Worm (Caenorhabditis elegans) whole organism, L1 larva: Measurements from ENCODE around the gene Y54G2A.72.

Experiments
- C16A3.4 ChIP-seq: fragments of 150-350 bp; optimal IDR thresholded peaks from 2 replicates; lab custom pipeline; 2014; ENCODE audit warnings: missing biosample characterization, missing genetic modification characterization
- C34B4.2 ChIP-seq: sonication (generic microtip); optimal IDR thresholded peaks from 2 replicates; lab custom pipeline; 2017; ENCODE audit warnings: mild to moderate bottlenecking, missing genetic modification characterization, missing compliant biosample characterization
- Y116A8C.19 ChIP-seq: sonication (generic microtip); optimal IDR thresholded peaks from 2 replicates; lab custom pipeline; 2016; ENCODE audit warnings: missing compliant biosample characterization, missing genetic modification characterization, borderline replicate concordance
- aha-1 ChIP-seq: fragments of 150-350 bp; optimal IDR thresholded peaks from 2 replicates; lab custom pipeline; 2014; ENCODE audit warnings: missing biosample characterization, missing genetic modification characterization
- aly-2 ChIP-seq: fragments of 150-350 bp; optimal IDR thresholded peaks from 2 replicates; lab custom pipeline; 2014; ENCODE audit warnings: missing biosample characterization, missing genetic modification characterization
- blmp-1 ChIP-seq: fragments of 150-350 bp; optimal IDR thresholded peaks from 2 replicates; lab custom pipeline; 2014; ENCODE audit warnings: missing biosample characterization, missing genetic modification characterization
- ceh-63 ChIP-seq: fragments of 200-800 bp; sonication (Bioruptor generic); optimal IDR thresholded peaks from 2 replicates; lab custom pipeline; 2018; ENCODE audit warnings: mild to moderate bottlenecking, missing genetic modification characterization, missing compliant biosample characterization
- ceh-8 ChIP-seq: fragments of 200-800 bp; sonication (Bioruptor generic); optimal IDR thresholded peaks from 2 replicates; lab custom pipeline; 2018; ENCODE audit warnings: mild to moderate bottlenecking, missing genetic modification characterization, moderate library complexity, missing compliant biosample characterization
- ceh-82 ChIP-seq, 3 experiments: fragments of 150-350 bp in 1 of 3; sonication (generic microtip) in 2 of 3; optimal IDR thresholded peaks; 2 replicates each; lab custom pipeline; 2014 to 2017; ENCODE audit warnings: missing biosample characterization in 3 of 3, missing genetic modification characterization in 3 of 3
- ces-1 ChIP-seq: fragments of 150-350 bp; optimal IDR thresholded peaks from 2 replicates; lab custom pipeline; 2014; ENCODE audit warnings: missing biosample characterization, missing genetic modification reagents, missing genetic modification characterization
- dpl-1 ChIP-seq, 3 experiments: fragments of 150-350 bp in 2 of 3; sonication (generic microtip) in 1 of 3; optimal IDR thresholded peaks; 2 replicates each; lab custom pipeline; 2014 to 2017; ENCODE audit warnings: missing biosample characterization in 3 of 3, missing genetic modification characterization in 3 of 3, missing genetic modification reagents in 3 of 3
- dsc-1 ChIP-seq: sonication (generic microtip); optimal IDR thresholded peaks from 2 replicates; lab custom pipeline; 2016; ENCODE audit warnings: mild to moderate bottlenecking, missing genetic modification characterization, missing compliant biosample characterization
- efl-1 ChIP-seq, 4 experiments: fragments of 150-350 bp; optimal IDR thresholded peaks in 3 of 4; peaks in 1 of 4; 1 replicate in 1 of 4; 2 replicates in 3 of 4; lab custom pipeline; 2014; ENCODE audit warnings: missing biosample characterization in 2 of 4, missing genetic modification characterization in 2 of 4, missing genetic modification reagents in 2 of 4
- egl-13 ChIP-seq: sonication (generic microtip); optimal IDR thresholded peaks from 2 replicates; lab custom pipeline; 2016; ENCODE audit warnings: missing genotype, missing genetic modification reagents, missing genetic modification characterization, missing compliant biosample characterization
- elt-2 ChIP-seq: sonication (generic microtip); optimal IDR thresholded peaks from 2 replicates; lab custom pipeline; 2016; ENCODE audit warnings: missing genetic modification characterization, mild to moderate bottlenecking, inconsistent platforms, missing compliant biosample characterization, missing genetic modification reagents
- fkh-4 ChIP-seq: sonication (generic microtip); optimal IDR thresholded peaks from 2 replicates; lab custom pipeline; 2016; ENCODE audit warnings: missing compliant biosample characterization, missing genetic modification characterization, borderline replicate concordance
- fkh-8 ChIP-seq: sonication (generic microtip); optimal IDR thresholded peaks from 2 replicates; lab custom pipeline; 2016; ENCODE audit warnings: mild to moderate bottlenecking, missing genetic modification characterization, missing compliant biosample characterization
- fos-1 ChIP-seq: fragments of 150-350 bp; optimal IDR thresholded peaks from 2 replicates; lab custom pipeline; 2014; ENCODE audit warnings: missing biosample characterization, missing genetic modification characterization
- hlh-17 ChIP-seq: fragments of 200-800 bp; sonication (Bioruptor generic); optimal IDR thresholded peaks from 2 replicates; lab custom pipeline; 2018; ENCODE audit warnings: missing genetic modification characterization, mild to moderate bottlenecking, missing compliant biosample characterization, moderate library complexity, borderline replicate concordance
- irx-1 ChIP-seq: sonication (generic microtip); optimal IDR thresholded peaks from 2 replicates; lab custom pipeline; 2016; ENCODE audit warnings: missing genetic modification characterization, missing compliant biosample characterization
- isw-1 ChIP-seq: fragments of 200-800 bp; sonication (Bioruptor generic); IDR thresholded peaks from 2 replicates; pipeline ENCODE4 v1.3.6; 2022; ENCODE audit warnings: missing genetic modification characterization, missing compliant biosample characterization
- jun-1 ChIP-seq: fragments of 150-350 bp; optimal IDR thresholded peaks from 2 replicates; lab custom pipeline; 2014; ENCODE audit warnings: missing biosample characterization, missing genetic modification reagents, missing genetic modification characterization
- lin-15B ChIP-seq: fragments of 150-350 bp; sonication (generic microtip); optimal IDR thresholded peaks from 3 replicates; lab custom pipeline; 2014; ENCODE audit warnings: missing biosample characterization, missing genetic modification characterization
- lin-35 ChIP-seq, 2 experiments: fragments of 150-350 bp; optimal IDR thresholded peaks; 2 replicates each; lab custom pipeline; 2014; ENCODE audit warnings: missing biosample characterization in 2 of 2, missing genetic modification characterization in 2 of 2, missing genetic modification reagents in 2 of 2
- lin-39 ChIP-seq: fragments of 150-350 bp; optimal IDR thresholded peaks from 2 replicates; lab custom pipeline; 2014; ENCODE audit warnings: missing biosample characterization, missing genetic modification reagents, missing genetic modification characterization
- lsy-2 ChIP-seq, 2 experiments: fragments of 150-350 bp; optimal IDR thresholded peaks; 2 replicates each; lab custom pipeline; 2014; ENCODE audit warnings: missing biosample characterization in 2 of 2, missing genetic modification characterization in 2 of 2
- mab-9 ChIP-seq: fragments of 200-800 bp; sonication (Bioruptor generic); IDR thresholded peaks from 2 replicates; pipeline ENCODE4 v1.3.6; 2022; ENCODE audit warnings: missing genetic modification reagents, missing genetic modification characterization, missing compliant biosample characterization
- mef-2 ChIP-seq: fragments of 150-350 bp; optimal IDR thresholded peaks from 2 replicates; lab custom pipeline; 2014; ENCODE audit warnings: missing biosample characterization, missing genetic modification characterization
- mep-1 ChIP-seq: fragments of 150-350 bp; optimal IDR thresholded peaks from 2 replicates; lab custom pipeline; 2014; ENCODE audit warnings: missing biosample characterization, missing genetic modification characterization
- nhr-12 ChIP-seq: sonication (generic microtip); optimal IDR thresholded peaks from 2 replicates; lab custom pipeline; 2017; ENCODE audit warnings: missing biosample characterization, missing genetic modification characterization
- nhr-19 ChIP-seq: fragments of 200-800 bp; sonication (Bioruptor generic); conservative IDR thresholded peaks from 2 replicates; pipeline ENCODE4 v1.3.6; 2022; ENCODE audit warnings: missing genetic modification characterization, missing compliant biosample characterization
- nhr-237 ChIP-seq: fragments of 150-350 bp; optimal IDR thresholded peaks from 2 replicates; lab custom pipeline; 2014; ENCODE audit warnings: missing biosample characterization, missing genetic modification characterization
- nhr-28 ChIP-seq: fragments of 150-350 bp; optimal IDR thresholded peaks from 2 replicates; lab custom pipeline; 2014; ENCODE audit warnings: missing biosample characterization, missing genetic modification characterization
- nhr-47 ChIP-seq: sonication (generic microtip); optimal IDR thresholded peaks from 2 replicates; lab custom pipeline; 2016; ENCODE audit warnings: mild to moderate bottlenecking, missing genetic modification characterization, moderate library complexity, missing compliant biosample characterization
- nhr-71 ChIP-seq: sonication (generic microtip); optimal IDR thresholded peaks from 2 replicates; lab custom pipeline; 2016; ENCODE audit warnings: mild to moderate bottlenecking, missing genetic modification characterization, moderate library complexity, missing compliant biosample characterization
- nhr-77 ChIP-seq: fragments of 150-350 bp; optimal IDR thresholded peaks from 2 replicates; lab custom pipeline; 2014; ENCODE audit warnings: missing biosample characterization, missing genetic modification characterization
- nhr-85 ChIP-seq: sonication (generic microtip); peaks from one replicate; lab custom pipeline; 2016; ENCODE audit warnings: missing genetic modification characterization, inconsistent platforms, missing compliant biosample characterization
- nhr-90 ChIP-seq: sonication (generic microtip); optimal IDR thresholded peaks from 2 replicates; lab custom pipeline; 2016; ENCODE audit warnings: mild to moderate bottlenecking, missing genetic modification characterization, missing compliant biosample characterization; ENCODE audit not compliant: poor library complexity
- pqm-1 ChIP-seq: sonication (generic microtip); optimal IDR thresholded peaks from 3 replicates; lab custom pipeline; 2017; ENCODE audit warnings: missing biosample characterization, missing genetic modification characterization
- rnt-1 ChIP-seq: sonication (generic microtip); optimal IDR thresholded peaks from 2 replicates; lab custom pipeline; 2016; ENCODE audit warnings: mild to moderate bottlenecking, missing genetic modification characterization, moderate library complexity, missing compliant biosample characterization
- skn-1 ChIP-seq: fragments of 150-350 bp; optimal IDR thresholded peaks from 2 replicates; lab custom pipeline; 2014; ENCODE audit warnings: missing biosample characterization, missing genetic modification characterization
- snu-23 ChIP-seq: sonication (generic microtip); optimal IDR thresholded peaks from 2 replicates; lab custom pipeline; 2016; ENCODE audit warnings: missing genetic modification characterization, missing compliant biosample characterization
- sptf-1 ChIP-seq: fragments of 150-350 bp; optimal IDR thresholded peaks from 2 replicates; lab custom pipeline; 2014; ENCODE audit warnings: missing biosample characterization, missing genetic modification characterization
- tlp-1 ChIP-seq: fragments of 150-350 bp; optimal IDR thresholded peaks from 2 replicates; lab custom pipeline; 2014; ENCODE audit warnings: missing biosample characterization, missing genetic modification characterization
- unc-130 ChIP-seq: fragments of 150-350 bp; optimal IDR thresholded peaks from 2 replicates; lab custom pipeline; 2017; ENCODE audit warnings: missing biosample characterization, missing genetic modification characterization, inconsistent platforms
- unc-98 ChIP-seq: fragments of 200-800 bp; sonication (Bioruptor generic); IDR thresholded peaks from 2 replicates; pipeline ENCODE4 v1.3.6; 2022; ENCODE audit warnings: missing genetic modification characterization, missing compliant biosample characterization
- vab-15 ChIP-seq: sonication (generic microtip); optimal IDR thresholded peaks from 2 replicates; lab custom pipeline; 2017; ENCODE audit warnings: missing genotype, mild to moderate bottlenecking, missing genetic modification characterization, missing compliant biosample characterization
- xbp-1 ChIP-seq: sonication (generic microtip); optimal IDR thresholded peaks from 2 replicates; lab custom pipeline; 2016; ENCODE audit warnings: missing genetic modification characterization, missing compliant biosample characterization
- zag-1 ChIP-seq: fragments of 150-350 bp; optimal IDR thresholded peaks from 2 replicates; lab custom pipeline; 2014; ENCODE audit warnings: missing biosample characterization, missing genetic modification characterization
- ztf-11 ChIP-seq, 2 experiments: sonication (generic microtip); optimal IDR thresholded peaks; 2 replicates each; lab custom pipeline; 2016 to 2017; ENCODE audit warnings: missing genetic modification characterization in 2 of 2, missing biosample characterization in 1 of 2, missing compliant biosample characterization in 1 of 2

Gene Y54G2A.72

ce11 chrIV:2803652-2804051 lies 25.7 kb downstream of the Y54G2A.72 start, which contains the start of gene Y54G2A.32:
Gene Y54G2A.32, plus strand, starts transcription at chrIV:2803952.
- TF ChIP-seq fkh-4 (tag; lab: Kevin White, UChicago), result no peak
- no peak for TF ChIP-seq mef-2 (tag; lab: Kevin White, UChicago)
- no peak for TF ChIP-seq tlp-1 (tag; lab: Kevin White, UChicago)
- no peak for TF ChIP-seq ceh-63 (GFP tag; lab: Kevin White, UChicago)
- TF ChIP-seq lin-15B (tag; lab: Kevin White, UChicago), result no peak

ce11 chrIV:2805525-2805924 lies 27.6 kb downstream of the Y54G2A.72 start, which contains the start of gene Y54G2A.45:
Gene Y54G2A.45, plus strand, starts transcription at chrIV:2805857.
- TF ChIP-seq ces-1 (GFP tag; lab: Kevin White, UChicago), result no peak
- TF ChIP-seq Y116A8C.19 (tag; lab: Kevin White, UChicago), result no peak
- peak; percentile 14 for TF ChIP-seq C16A3.4 (tag; lab: Kevin White, UChicago)
- no peak for TF ChIP-seq fkh-4 (tag; lab: Kevin White, UChicago)
- TF ChIP-seq xbp-1 (tag; lab: Kevin White, UChicago), result peak; percentile 0
- TF ChIP-seq nhr-19 (GFP tag; lab: Robert Waterston, UW), result peak; percentile 26
- no peak for TF ChIP-seq aly-2 (tag; lab: Kevin White, UChicago)
- peak in 1 of 3 experiments; percentile 6 for TF ChIP-seq ceh-82 (tag; optimal IDR thresholded peaks at IDR 0.05; lab: Kevin White, UChicago)
- no peak for TF ChIP-seq fos-1 (tag; lab: Kevin White, UChicago)
- TF ChIP-seq nhr-237 (tag; lab: Kevin White, UChicago), result no peak
- no peak for TF ChIP-seq unc-98 (GFP tag; lab: Robert Waterston, UW)
- TF ChIP-seq jun-1, result no peak
- TF ChIP-seq nhr-77, result peak; percentile 5
- no peak for TF ChIP-seq mep-1 (tag; lab: Kevin White, UChicago)
- no peak for TF ChIP-seq mab-9
- TF ChIP-seq nhr-47, result peak; percentile 57
- peak in 1 of 2 experiments; percentile 57 for TF ChIP-seq lsy-2 (tag; optimal IDR thresholded peaks at IDR 0.05; lab: Kevin White, UChicago)
- peak in 1 of 3 experiments; percentile 5 for TF ChIP-seq dpl-1 (GFP tag; optimal IDR thresholded peaks at IDR 0.05; lab: Kevin White, UChicago)
- peak; percentile 18 for TF ChIP-seq egl-13 (tag; lab: Kevin White, UChicago)
- TF ChIP-seq zag-1 (tag; lab: Kevin White, UChicago), result no peak
- no peak for TF ChIP-seq lin-15B (tag; lab: Kevin White, UChicago)
- no peak for TF ChIP-seq fkh-8
- peak; percentile 60 for TF ChIP-seq rnt-1 (tag; lab: Kevin White, UChicago)
- no peak for TF ChIP-seq sptf-1 (tag; lab: Kevin White, UChicago)
- TF ChIP-seq ceh-8, result no peak
- no peak for TF ChIP-seq hlh-17 (GFP tag; lab: Kevin White, UChicago)
- peak; percentile 40 for TF ChIP-seq nhr-90 (tag; lab: Kevin White, UChicago)
- no peak for TF ChIP-seq nhr-12 (tag; lab: Kevin White, UChicago)
- no peak for TF ChIP-seq blmp-1
- TF ChIP-seq lin-39 (tag; lab: Kevin White, UChicago), result no peak
- peak; percentile 61 for TF ChIP-seq nhr-71 (tag; lab: Kevin White, UChicago)
- no peak for TF ChIP-seq mef-2 (tag; lab: Kevin White, UChicago)
- no peak for TF ChIP-seq nhr-28 (tag; lab: Kevin White, UChicago)
- no peak for TF ChIP-seq unc-130 (tag; lab: Kevin White, UChicago)
- peak; percentile 64 for TF ChIP-seq elt-2 (tag; lab: Kevin White, UChicago)
- no peak for TF ChIP-seq nhr-85 (tag; lab: Kevin White, UChicago)
- TF ChIP-seq dsc-1 (tag; lab: Kevin White, UChicago), result peak; percentile 18
- no peak for TF ChIP-seq irx-1
- TF ChIP-seq ztf-11 (tag; optimal IDR thresholded peaks at IDR 0.05; lab: Kevin White, UChicago), result no peak
- peak in 1 of 2 experiments; percentile 55 for TF ChIP-seq lin-35 (GFP tag; optimal IDR thresholded peaks at IDR 0.05; lab: Kevin White, UChicago)
- peak; percentile 40 for TF ChIP-seq pqm-1 (tag; lab: Kevin White, UChicago)
- TF ChIP-seq snu-23 (GFP tag; lab: Kevin White, UChicago), result peak; percentile 36
- TF ChIP-seq efl-1 (optimal IDR thresholded peaks at IDR 0.05; lab: Kevin White, UChicago), result peak in 1 of 2 experiments; percentile 32
- TF ChIP-seq efl-1 (GFP tag; optimal IDR thresholded peaks at IDR 0.05 in 1 of 2; lab: Kevin White, UChicago), result no peak
- TF ChIP-seq aha-1, result no peak
- no peak for TF ChIP-seq skn-1 (tag; lab: Kevin White, UChicago)
- no peak for TF ChIP-seq isw-1 (GFP tag; lab: Robert Waterston, UW)
- no peak for TF ChIP-seq vab-15 (tag; lab: Kevin White, UChicago)
- no peak for TF ChIP-seq C34B4.2 (tag; lab: Kevin White, UChicago)
